Fruit fly (Drosophila melanogaster) whole organism, adult: ENCODE results near the gene Hmgcr.

Source experiments
- CG11617 ChIP-seq: fragments of 200-800 bp; sonication (Bioruptor generic); optimal IDR thresholded peaks from 2 replicates; lab custom pipeline; 2017; ENCODE audit warnings: mild to moderate bottlenecking, missing biosample characterization, missing genetic modification reagents, missing genetic modification characterization
- CG7045 ChIP-seq: fragments of 200-800 bp; sonication (Bioruptor generic); optimal IDR thresholded peaks from 2 replicates; lab custom pipeline; 2017; ENCODE audit warnings: missing biosample characterization, mild to moderate bottlenecking, missing genetic modification characterization

DNA sequence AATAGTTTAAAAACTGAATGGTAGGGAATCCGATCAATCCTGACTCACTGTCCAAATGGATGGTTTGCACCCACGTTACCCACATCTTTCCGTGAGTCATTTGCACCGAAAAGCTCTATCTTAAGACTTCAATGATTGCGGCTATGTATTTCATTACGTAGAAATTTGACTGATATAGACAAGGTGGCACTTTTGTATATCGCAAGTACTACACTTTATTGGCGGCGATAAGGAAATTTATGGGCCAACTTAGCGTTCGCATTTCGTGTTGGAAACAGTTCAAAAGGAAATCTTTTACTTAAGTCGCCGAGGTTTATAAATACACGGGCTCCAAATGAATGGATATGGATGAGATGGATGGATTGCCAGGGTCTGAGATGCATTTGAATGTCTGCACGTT, 18.3 kb upstream of the Hmgcr start:
- TF ChIP-seq CG11617 (GFP tag; lab: Kevin White, UChicago): no peak
- TF ChIP-seq CG7045 (GFP tag; lab: Kevin White, UChicago): no peak
